Worm (Caenorhabditis elegans): ENCODE results near the gene srx-120.

ce11 chrII:12496981-12497380, 34.1 kb upstream of the srx-120 start, which contains the start of gene T21B4.3:
- no peak for TF ChIP-seq skn-1 (tag; optimal IDR thresholded peaks at IDR 0.05)
- TF ChIP-seq ztf-11 (tag; optimal IDR thresholded peaks at IDR 0.05), result no peak
- TF ChIP-seq ceh-28 (tag; optimal IDR thresholded peaks at IDR 0.05), result no peak
- no peak for TF ChIP-seq elt-1 (tag; optimal IDR thresholded peaks at IDR 0.05)
- no peak for TF ChIP-seq elt-3 (tag; optimal IDR thresholded peaks at IDR 0.05)
- TF ChIP-seq ZK546.5 (tag; optimal IDR thresholded peaks at IDR 0.05), result no peak
- TF ChIP-seq zag-1 (tag; optimal IDR thresholded peaks at IDR 0.05), result no peak
- TF ChIP-seq snpc-4 (tag; optimal IDR thresholded peaks at IDR 0.05), result no peak
- no peak for TF ChIP-seq fkh-10 (GFP tag; optimal IDR thresholded peaks at IDR 0.05)
- TF ChIP-seq unc-62 (GFP tag; optimal IDR thresholded peaks at IDR 0.05), result no peak
- TF ChIP-seq unc-39 (tag; optimal IDR thresholded peaks at IDR 0.05), result no peak
